Fruit fly (Drosophila melanogaster): Measurements from ENCODE around the gene CG43246.

The CG43246 gene

dm6 chr3L:14565134-14565587 lies 28.7 kb downstream of the CG43246 start (continued):
- peak; percentile 32 for TF ChIP-seq Nf-YC (tag; optimal IDR thresholded peaks at IDR 0.05)
- TF ChIP-seq BEAF-32 (GFP tag; optimal IDR thresholded peaks at IDR 0.05): peak; percentile 7
- peak; percentile 85 for TF ChIP-seq pros (GFP tag; optimal IDR thresholded peaks at IDR 0.05)
- no peak for TF ChIP-seq lola (GFP tag; optimal IDR thresholded peaks at IDR 0.05)
- TF ChIP-seq Dek (tag; optimal IDR thresholded peaks at IDR 0.05): no peak
- peak; percentile 25 for TF ChIP-seq oc (tag; optimal IDR thresholded peaks at IDR 0.05)
- TF ChIP-seq CG15514 (GFP tag; optimal IDR thresholded peaks at IDR 0.05): no peak
- no peak for TF ChIP-seq Ssrp (tag; optimal IDR thresholded peaks at IDR 0.05)
- no peak for TF ChIP-seq CG33213 (GFP tag; optimal IDR thresholded peaks at IDR 0.05)
- TF ChIP-seq CG12942 (GFP tag; optimal IDR thresholded peaks at IDR 0.05): no peak
- peak; percentile 56 for TF ChIP-seq Hey (tag; optimal IDR thresholded peaks at IDR 0.05)
- no peak for TF ChIP-seq sqz (GFP tag; optimal IDR thresholded peaks at IDR 0.05)
- peak; percentile 41 for TF ChIP-seq kni (GFP tag; optimal IDR thresholded peaks at IDR 0.05)

dm6 chr3L:14567140-14567539 lies 30.7 kb downstream of the CG43246 start, which contains the start of gene CG42758:
Gene CG42758, plus strand, starts transcription at chr3L:14567440.
- TF ChIP-seq lbe (GFP tag; optimal IDR thresholded peaks at IDR 0.05) (no peak), danr (GFP tag; IDR thresholded peaks at IDR 0.05) (no peak), insv (GFP tag; optimal IDR thresholded peaks at IDR 0.05) (no peak), chif (GFP tag; optimal IDR thresholded peaks at IDR 0.05) (no peak), tap (tag; optimal IDR thresholded peaks at IDR 0.05) (no peak), TFAM (GFP tag; optimal IDR thresholded peaks at IDR 0.05) (no peak), org-1 (GFP tag; optimal IDR thresholded peaks at IDR 0.05) (no peak), esg (GFP tag; conservative IDR thresholded peaks at IDR 0.05) (no peak)

dm6 chr3L:14569620-14570537 lies 33.4 kb downstream of the CG43246 start:
- TF ChIP-seq shn (GFP tag; optimal IDR thresholded peaks at IDR 0.05) (no peak), dm (GFP tag; optimal IDR thresholded peaks at IDR 0.05) (no peak), ttk (GFP tag; IDR thresholded peaks at IDR 0.05) (0 out of 2 replicates have a peak, but pooled peaks have one; percentile 17), aop (GFP tag; IDR thresholded peaks at IDR 0.05) (no peak), Neu2 (GFP tag; optimal IDR thresholded peaks at IDR 0.05; ENCODE audit: borderline replicate concordance) (no peak), CG6765 (GFP tag; optimal IDR thresholded peaks at IDR 0.05) (no peak), slou (GFP tag; optimal IDR thresholded peaks at IDR 0.05) (no peak), ranshi (GFP tag; IDR thresholded peaks at IDR 0.05) (no peak), CG3065 (GFP tag; optimal IDR thresholded peaks at IDR 0.05) (no peak), crol (GFP tag; IDR thresholded peaks at IDR 0.05) (peak; percentile 62), CG1529 (GFP tag; optimal IDR thresholded peaks at IDR 0.05) (no peak), ci (GFP tag; IDR thresholded peaks at IDR 0.05) (no peak), hbn (GFP tag; IDR thresholded peaks at IDR 0.05; ENCODE audit: partially characterized antibody) (no peak), pnt (GFP tag; optimal IDR thresholded peaks at IDR 0.05) (no peak), CG2712 (tag; optimal IDR thresholded peaks at IDR 0.05) (peak; percentile 30), run (tag; optimal IDR thresholded peaks at IDR 0.05) (peak; percentile 18), nmo (GFP tag; optimal IDR thresholded peaks at IDR 0.05) (peak; percentile 2), tgo (GFP tag; IDR thresholded peaks at IDR 0.05) (no peak), CG14710 (tag; optimal IDR thresholded peaks at IDR 0.05) (peak; percentile 7), CG18262 (tag; optimal IDR thresholded peaks at IDR 0.05) (peak; percentile 13), dmrt99B (tag; optimal IDR thresholded peaks at IDR 0.05) (peak; percentile 30), cas (GFP tag; IDR thresholded peaks at IDR 0.05) (no peak), CG17361 (GFP tag; IDR thresholded peaks at IDR 0.05) (peak; percentile 38; the same call in 1 of the 3 replicates), Dll (GFP tag; IDR thresholded peaks at IDR 0.05; ENCODE audit: partially characterized antibody) (no peak), CG17568 (GFP tag; optimal IDR thresholded peaks at IDR 0.05) (no peak)
